Worm (Caenorhabditis elegans) whole organism, L1 larva: ENCODE measurements around the gene igdb-1.
"Not testable (repeated sequence)": the region's sequence is repeated elsewhere in the genome, so short reads cannot be mapped to it uniquely, and the experiment has no call there.

Experiments
- egl-27 ChIP-seq, 2 experiments: fragments of 150-350 bp in 1 of 2; sonication (generic microtip); optimal IDR thresholded peaks; 3 replicates each; lab custom pipeline; 2017 to 2018; ENCODE audit warnings: missing biosample characterization in 2 of 2, missing genetic modification characterization in 2 of 2, missing genetic modification reagents in 2 of 2
- elt-2 ChIP-seq: sonication (generic microtip); optimal IDR thresholded peaks from 2 replicates; lab custom pipeline; 2016; ENCODE audit warnings: missing genetic modification characterization, mild to moderate bottlenecking, inconsistent platforms, missing compliant biosample characterization, missing genetic modification reagents
- ets-5 ChIP-seq: fragments of 200-800 bp; sonication (Bioruptor generic); IDR thresholded peaks from 2 replicates; pipeline ENCODE4 v1.3.6; 2022; ENCODE audit warnings: missing genetic modification characterization, missing compliant biosample characterization
- fkh-10 ChIP-seq: sonication (generic microtip); optimal IDR thresholded peaks from 2 replicates; lab custom pipeline; 2017; ENCODE audit warnings: missing biosample characterization, missing genetic modification reagents, missing genetic modification characterization
- fos-1 ChIP-seq: fragments of 150-350 bp; optimal IDR thresholded peaks from 2 replicates; lab custom pipeline; 2014; ENCODE audit warnings: missing biosample characterization, missing genetic modification characterization
- lsy-2 ChIP-seq, 2 experiments: fragments of 150-350 bp; optimal IDR thresholded peaks; 2 replicates each; lab custom pipeline; 2014; ENCODE audit warnings: missing biosample characterization in 2 of 2, missing genetic modification characterization in 2 of 2
- nhr-237 ChIP-seq: fragments of 150-350 bp; optimal IDR thresholded peaks from 2 replicates; lab custom pipeline; 2014; ENCODE audit warnings: missing biosample characterization, missing genetic modification characterization
- nhr-71 ChIP-seq: sonication (generic microtip); optimal IDR thresholded peaks from 2 replicates; lab custom pipeline; 2016; ENCODE audit warnings: mild to moderate bottlenecking, missing genetic modification characterization, moderate library complexity, missing compliant biosample characterization
- nhr-76 ChIP-seq: sonication (generic microtip); optimal IDR thresholded peaks from 2 replicates; lab custom pipeline; 2017; ENCODE audit warnings: missing biosample characterization, missing genetic modification characterization
- pax-3 ChIP-seq: fragments of 200-800 bp; sonication (Bioruptor generic); optimal IDR thresholded peaks from 2 replicates; lab custom pipeline; 2018; ENCODE audit warnings: mild to moderate bottlenecking, missing genetic modification characterization, moderate library complexity, missing compliant biosample characterization
- pqm-1 ChIP-seq: sonication (generic microtip); optimal IDR thresholded peaks from 3 replicates; lab custom pipeline; 2017; ENCODE audit warnings: missing biosample characterization, missing genetic modification characterization
- skn-1 ChIP-seq: fragments of 150-350 bp; optimal IDR thresholded peaks from 2 replicates; lab custom pipeline; 2014; ENCODE audit warnings: missing biosample characterization, missing genetic modification characterization
- ztf-4 ChIP-seq: fragments of 150-350 bp; optimal IDR thresholded peaks from 2 replicates; lab custom pipeline; 2014; ENCODE audit warnings: missing biosample characterization, missing genetic modification characterization

DNA sequence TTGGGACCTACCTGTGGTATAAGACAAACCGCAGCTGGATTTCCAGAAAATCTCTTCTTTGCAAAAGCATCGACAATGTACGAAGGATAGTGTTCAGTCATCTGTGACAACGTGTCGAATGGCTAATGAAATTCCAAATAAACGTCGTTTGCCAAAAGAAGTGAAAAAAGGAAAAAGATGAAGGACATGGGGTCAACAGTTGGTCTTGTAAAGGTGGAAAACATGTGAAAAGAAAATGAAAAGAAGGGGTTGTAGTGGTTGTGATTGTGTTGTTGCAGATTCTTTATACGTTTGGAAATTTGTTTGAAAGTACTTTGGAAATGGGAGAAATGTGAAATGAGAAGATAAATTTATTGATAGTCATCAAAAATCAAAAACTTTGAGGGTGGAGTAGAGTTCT is 1.9 kb upstream of the igdb-1 start, which contains the start of gene T04A11.1:
- not testable (repeated sequence) for TF ChIP-seq elt-2 (tag; lab: Kevin White, UChicago); nhr-71 (tag; lab: Kevin White, UChicago); skn-1 (tag; lab: Kevin White, UChicago); fos-1 (tag; lab: Kevin White, UChicago); nhr-76 (tag; lab: Kevin White, UChicago); pqm-1 (tag; lab: Kevin White, UChicago); fkh-10 (GFP tag; lab: Kevin White, UChicago); lsy-2 (tag; optimal IDR thresholded peaks at IDR 0.05; lab: Kevin White, UChicago); nhr-237 (tag; lab: Kevin White, UChicago); pax-3 (tag; lab: Kevin White, UChicago); egl-27 (tag; optimal IDR thresholded peaks at IDR 0.05; lab: Kevin White, UChicago); ztf-4 (tag; lab: Kevin White, UChicago); ets-5 (GFP tag; lab: Robert Waterston, UW)
